Fruit fly (Drosophila melanogaster): ENCODE measurements around the gene GckIII.

Gene GckIII

dm6 chr3R:17077968-17078417 lies 7.3 kb upstream of the GckIII start (continued):
- TF ChIP-seq CG10565 (GFP tag; optimal IDR thresholded peaks at IDR 0.05) (no peak), chinmo (GFP tag; IDR thresholded peaks at IDR 0.05; ENCODE audit: partially characterized antibody) (peak; percentile 93), ab (GFP tag; optimal IDR thresholded peaks at IDR 0.05) (no peak), org-1 (GFP tag; optimal IDR thresholded peaks at IDR 0.05) (no peak), CG9876 (GFP tag; optimal IDR thresholded peaks at IDR 0.05) (no peak), tup (GFP tag; optimal IDR thresholded peaks at IDR 0.05) (no peak), sim (GFP tag; IDR thresholded peaks at IDR 0.05) (0 out of 2 replicates have a peak, but pooled peaks have one; percentile 5), CG30403 (GFP tag; optimal IDR thresholded peaks at IDR 0.05) (no peak), Ets97D (GFP tag; optimal IDR thresholded peaks at IDR 0.05) (no peak), Xbp1 (GFP tag; optimal IDR thresholded peaks at IDR 0.05) (no peak), ara (GFP tag; IDR thresholded peaks at IDR 0.05) (no peak), CG11398 (GFP tag; optimal IDR thresholded peaks at IDR 0.05) (no peak), CG8765 (GFP tag; IDR thresholded peaks at IDR 0.05) (no peak), Dip2 (GFP tag; IDR thresholded peaks at IDR 0.05) (no peak), CG13296 (GFP tag; optimal IDR thresholded peaks at IDR 0.05) (no peak), sc (optimal IDR thresholded peaks at IDR 0.05) (no peak), sc (GFP tag; optimal IDR thresholded peaks at IDR 0.05) (no peak), CG3163 (GFP tag; optimal IDR thresholded peaks at IDR 0.05) (peak; percentile 17), Rx (GFP tag; IDR thresholded peaks at IDR 0.05) (no peak), zfh2 (GFP tag; optimal IDR thresholded peaks at IDR 0.05) (no peak), Awh (GFP tag; IDR thresholded peaks at IDR 0.05) (no peak), sob (GFP tag; IDR thresholded peaks at IDR 0.05) (peak; percentile 58), CTCF (GFP tag; optimal IDR thresholded peaks at IDR 0.05) (no peak), H15 (GFP tag; IDR thresholded peaks at IDR 0.05) (no peak), Atf6 (GFP tag; IDR thresholded peaks at IDR 0.05) (no peak), CG9215 (GFP tag; IDR thresholded peaks at IDR 0.05) (no peak), stc (GFP tag; IDR thresholded peaks at IDR 0.05) (peak; percentile 21; the same call in 1 of the 2 replicates), ham (GFP tag; IDR thresholded peaks at IDR 0.05) (no peak), Ada2b (GFP tag; IDR thresholded peaks at IDR 0.05) (no peak), CG12155 (GFP tag; optimal IDR thresholded peaks at IDR 0.05) (no peak), CkIIα-i1 (GFP tag; IDR thresholded peaks at IDR 0.05) (no peak), wdn (GFP tag; IDR thresholded peaks at IDR 0.05) (no peak), fd96Cb (tag; optimal IDR thresholded peaks at IDR 0.05) (no peak), CG18619 (GFP tag; optimal IDR thresholded peaks at IDR 0.05) (no peak), maf-S (GFP tag; optimal IDR thresholded peaks at IDR 0.05) (no peak), CG17359 (tag; optimal IDR thresholded peaks at IDR 0.05) (no peak), abd-A (tag; optimal IDR thresholded peaks at IDR 0.05) (no peak), CG6254 (GFP tag; optimal IDR thresholded peaks at IDR 0.05) (no peak), CG13287 (GFP tag; IDR thresholded peaks at IDR 0.05; ENCODE audit: partially characterized antibody) (no peak; the same call in 1 of the 2 replicates), Side (GFP tag; optimal IDR thresholded peaks at IDR 0.05) (no peak), eve (GFP tag; optimal IDR thresholded peaks at IDR 0.05) (no peak), Atf-2 (GFP tag; optimal IDR thresholded peaks at IDR 0.05) (no peak), cad (GFP tag; optimal IDR thresholded peaks at IDR 0.05) (no peak), CG6683 (GFP tag; optimal IDR thresholded peaks at IDR 0.05) (no peak), Bteb2 (GFP tag; optimal IDR thresholded peaks at IDR 0.05) (no peak), sqz (GFP tag; optimal IDR thresholded peaks at IDR 0.05) (no peak), CG1603 (tag; optimal IDR thresholded peaks at IDR 0.05) (no peak), CHES-1-like (GFP tag; optimal IDR thresholded peaks at IDR 0.05) (no peak), CG18476 (GFP tag; optimal IDR thresholded peaks at IDR 0.05) (no peak), HHEX (GFP tag; optimal IDR thresholded peaks at IDR 0.05) (no peak), Nf-YB (GFP tag; optimal IDR thresholded peaks at IDR 0.05) (no peak), mirr (GFP tag; optimal IDR thresholded peaks at IDR 0.05) (peak; percentile 86), onecut (GFP tag; IDR thresholded peaks at IDR 0.05) (no peak), usp (GFP tag; optimal IDR thresholded peaks at IDR 0.05) (no peak)
